Fruit fly (Drosophila melanogaster) whole organism, adult: ENCODE measurements around the gene CG15717.

Experiments used
- CG11617 ChIP-seq: fragments of 200-800 bp; sonication (Bioruptor generic); optimal IDR thresholded peaks from 2 replicates; lab custom pipeline; 2017; ENCODE audit warnings: mild to moderate bottlenecking, missing biosample characterization, missing genetic modification reagents, missing genetic modification characterization
- CG12768 ChIP-seq: fragments of 200-800 bp; sonication (Bioruptor generic); optimal IDR thresholded peaks from 2 replicates; lab custom pipeline; 2017; ENCODE audit warnings: missing biosample characterization, missing genetic modification characterization, mild to moderate bottlenecking, moderate library complexity, missing genetic modification reagents
- CG14711 ChIP-seq: fragments of 200-800 bp; sonication (Bioruptor generic); optimal IDR thresholded peaks from 2 replicates; lab custom pipeline; 2018; ENCODE audit warnings: missing biosample characterization, mild to moderate bottlenecking, missing genetic modification characterization, moderate library complexity
- CG1620 ChIP-seq: fragments of 200-800 bp; sonication (Bioruptor generic); optimal IDR thresholded peaks from 2 replicates; lab custom pipeline; 2016; ENCODE audit warnings: missing biosample characterization, missing genetic modification characterization
- CG33017 ChIP-seq: fragments of 200-800 bp; sonication (Bioruptor generic); optimal IDR thresholded peaks from 2 replicates; lab custom pipeline; 2018; ENCODE audit warnings: missing biosample characterization, mild to moderate bottlenecking, missing genetic modification characterization, moderate library complexity
- CG5204 ChIP-seq: fragments of 200-800 bp; sonication (Bioruptor generic); optimal IDR thresholded peaks from 2 replicates; lab custom pipeline; 2016; ENCODE audit warnings: missing biosample characterization, missing genetic modification characterization
- CG7045 ChIP-seq: fragments of 200-800 bp; sonication (Bioruptor generic); optimal IDR thresholded peaks from 2 replicates; lab custom pipeline; 2017; ENCODE audit warnings: missing biosample characterization, mild to moderate bottlenecking, missing genetic modification characterization
- CG7101 ChIP-seq: fragments of 200-800 bp; sonication (Bioruptor generic); optimal IDR thresholded peaks from 2 replicates; lab custom pipeline; 2018; ENCODE audit warnings: missing biosample characterization, mild to moderate bottlenecking, missing genetic modification characterization, moderate library complexity
- Clk ChIP-seq: fragments of 200-800 bp; sonication (Bioruptor generic); optimal IDR thresholded peaks from 2 replicates; lab custom pipeline; 2017; ENCODE audit warnings: missing biosample characterization, missing genetic modification characterization
- Crg-1 ChIP-seq: fragments of 200-800 bp; sonication (Bioruptor generic); optimal IDR thresholded peaks from 2 replicates; lab custom pipeline; 2016; ENCODE audit warnings: missing biosample characterization, missing genetic modification characterization
- Hr96 ChIP-seq: fragments of 200-800 bp; sonication (Bioruptor generic); optimal IDR thresholded peaks from 2 replicates; lab custom pipeline; 2016; ENCODE audit warnings: missing biosample characterization, missing genetic modification characterization
- Mnt ChIP-seq: fragments of 200-800 bp; sonication (Bioruptor generic); optimal IDR thresholded peaks from 2 replicates; lab custom pipeline; 2016; ENCODE audit warnings: missing biosample characterization, mild to moderate bottlenecking, missing genetic modification characterization
- bab1 ChIP-seq: fragments of 200-800 bp; sonication (Bioruptor generic); optimal IDR thresholded peaks from 3 replicates; lab custom pipeline; 2019; ENCODE audit warnings: missing biosample characterization, mild to moderate bottlenecking, missing genetic modification characterization, moderate library complexity
- cic ChIP-seq: fragments of 200-800 bp; sonication (Bioruptor generic); optimal IDR thresholded peaks from 2 replicates; lab custom pipeline; 2017; ENCODE audit warnings: missing biosample characterization, mild to moderate bottlenecking, missing genetic modification characterization, moderate library complexity
- cnc ChIP-seq, 2 experiments: fragments of >200 bp; optimal IDR thresholded peaks; 2 replicates each; lab custom pipeline; 2017
- kay ChIP-seq: fragments of 200-800 bp; sonication (Bioruptor generic); peaks from one replicate; lab custom pipeline; 2016; ENCODE audit warnings: missing biosample characterization, missing genetic modification characterization, borderline replicate concordance
- ovo ChIP-seq: fragments of 200-800 bp; sonication (Bioruptor generic); optimal IDR thresholded peaks from 2 replicates; lab custom pipeline; 2016; ENCODE audit warnings: missing biosample characterization, missing genetic modification characterization
- pad ChIP-seq: fragments of 200-800 bp; sonication (Bioruptor generic); optimal IDR thresholded peaks from 3 replicates; lab custom pipeline; 2017; ENCODE audit warnings: missing biosample characterization, missing genetic modification characterization, mild to moderate bottlenecking, moderate library complexity, missing genetic modification reagents
- tj ChIP-seq: fragments of 200-800 bp; sonication (Bioruptor generic); optimal IDR thresholded peaks from 3 replicates; lab custom pipeline; 2017; ENCODE audit warnings: missing biosample characterization, mild to moderate bottlenecking, missing genetic modification characterization, moderate library complexity
- toe ChIP-seq: fragments of 200-800 bp; sonication (Bioruptor generic); optimal IDR thresholded peaks from 2 replicates; lab custom pipeline; 2016; ENCODE audit warnings: missing biosample characterization, missing genetic modification characterization

CG15717 gene

DNA sequence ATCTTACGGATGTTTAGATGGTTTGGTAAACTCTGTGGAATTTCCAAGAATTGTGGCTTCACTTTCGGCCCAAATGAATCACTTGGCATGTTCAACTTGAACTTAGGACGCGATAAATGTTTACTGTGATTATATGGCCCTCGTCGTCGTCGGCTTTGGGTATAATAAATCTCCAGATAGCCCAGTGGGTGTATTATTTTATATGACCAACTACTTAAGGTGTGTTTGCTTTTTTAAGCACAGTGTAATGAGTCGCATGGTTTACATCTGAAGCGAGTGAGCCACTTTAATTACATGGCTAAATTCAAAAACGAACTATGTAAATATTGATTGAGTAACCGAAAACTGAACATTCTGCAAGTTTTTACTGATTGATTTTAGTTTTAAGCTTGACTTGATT is 23.5 kb upstream of the CG15717 start:
- TF ChIP-seq ovo (GFP tag; lab: Kevin White, UChicago) (no peak), cic (no peak), kay (peak; percentile 65), CG14711 (tag; lab: Kevin White, UChicago) (peak; percentile 31), CG7101 (peak; percentile 60), CG11617 (GFP tag; lab: Kevin White, UChicago) (no peak), Clk (GFP tag; lab: Kevin White, UChicago) (no peak), pad (GFP tag; lab: Kevin White, UChicago) (peak; percentile 21), Mnt (GFP tag; lab: Kevin White, UChicago) (peak; percentile 13), Hr96 (GFP tag; lab: Kevin White, UChicago) (no peak), CG7045 (GFP tag; lab: Kevin White, UChicago) (peak; percentile 47), cnc (optimal IDR thresholded peaks at IDR 0.05; lab: Kevin White, UChicago) (no peak), toe (GFP tag; lab: Kevin White, UChicago) (no peak), CG33017 (tag; lab: Kevin White, UChicago) (peak; percentile 19), tj (GFP tag; lab: Kevin White, UChicago) (peak; percentile 9), Crg-1 (no peak), CG12768 (peak; percentile 22)

DNA sequence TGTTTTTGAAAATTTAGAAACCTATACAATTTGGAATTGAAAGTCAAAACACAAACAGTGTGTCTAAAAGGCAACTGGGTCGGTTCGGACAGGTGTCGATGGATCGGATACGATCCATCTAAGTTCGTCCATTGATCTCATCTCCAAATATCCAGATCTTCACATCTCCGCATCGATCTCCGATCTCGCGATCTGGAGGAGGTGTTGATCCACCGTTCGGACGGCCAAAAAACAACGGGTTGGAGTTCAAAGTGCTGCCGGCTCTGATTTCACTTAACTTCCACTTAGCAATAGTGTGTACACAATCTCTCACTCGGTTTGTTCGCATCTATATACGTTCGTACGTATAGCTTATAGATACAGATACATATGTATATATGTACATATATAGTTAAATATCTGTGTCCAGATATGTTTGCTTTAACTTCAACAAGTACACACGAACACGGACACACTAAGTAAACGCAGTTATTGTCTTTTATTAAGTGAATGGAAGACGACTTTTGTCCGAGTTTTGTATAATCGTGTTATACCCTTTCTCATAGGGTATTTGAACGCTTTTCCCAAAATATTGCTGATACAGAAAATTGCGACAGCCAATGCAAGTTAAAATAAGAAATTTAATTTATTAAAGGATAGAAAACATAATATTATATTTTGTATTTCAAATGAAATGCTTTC is 20.5 kb upstream of the CG15717 start, which contains the start of gene Fer3HCH:
Gene Fer3HCH (minus strand): TSS at position 51 of the 681 bp plus-strand sequence.
- TF ChIP-seq CG14711 (tag; lab: Kevin White, UChicago) (peak; percentile 8), Crg-1 (peak; percentile 11), Mnt (GFP tag; lab: Kevin White, UChicago) (no peak), CG7101 (peak; percentile 39)

dm6 chrX:13109583-13110126 is 19.1 kb upstream of the CG15717 start:
- no peak for TF ChIP-seq CG11617 (GFP tag; lab: Kevin White, UChicago)
- TF ChIP-seq CG14711 (tag; lab: Kevin White, UChicago), result peak; percentile 67
- no peak for TF ChIP-seq CG12768
- TF ChIP-seq tj (GFP tag; lab: Kevin White, UChicago), result peak; percentile 91
- TF ChIP-seq CG7101, result peak; percentile 36
- TF ChIP-seq bab1 (GFP tag; lab: Kevin White, UChicago), result peak; percentile 90
- TF ChIP-seq CG7045 (GFP tag; lab: Kevin White, UChicago), result no peak
- no peak for TF ChIP-seq cnc (optimal IDR thresholded peaks at IDR 0.05; lab: Kevin White, UChicago)

DNA sequence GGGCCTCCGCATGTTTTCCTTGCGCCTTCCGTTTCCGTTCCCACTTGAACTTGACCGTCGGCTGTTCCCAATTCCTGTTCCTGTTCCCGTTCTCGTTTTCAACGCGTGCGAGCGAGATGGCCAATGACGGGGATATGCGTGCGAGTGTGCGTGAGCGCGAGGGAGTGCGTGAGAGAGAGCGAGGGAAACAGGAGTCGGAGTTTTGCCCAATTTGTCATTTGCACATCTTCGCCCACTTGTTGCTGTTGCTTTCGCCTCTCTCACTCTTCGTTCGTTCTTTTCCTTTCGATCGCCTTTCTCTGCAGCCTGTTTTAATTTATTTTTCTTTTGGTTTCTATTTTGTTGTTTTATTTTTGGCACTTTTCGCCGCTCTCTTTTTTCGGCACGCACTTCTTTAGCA is 16.9 kb upstream of the CG15717 start:
- TF ChIP-seq CG1620 (GFP tag; lab: Kevin White, UChicago) (no peak), pad (GFP tag; lab: Kevin White, UChicago) (peak; percentile 18), CG7045 (GFP tag; lab: Kevin White, UChicago) (no peak), toe (GFP tag; lab: Kevin White, UChicago) (no peak), kay (no peak), CG5204 (GFP tag; lab: Kevin White, UChicago) (no peak), tj (GFP tag; lab: Kevin White, UChicago) (no peak)

dm6 chrX:13112238-13112829 is 16.4 kb upstream of the CG15717 start, which contains the start of gene Chpf:
Gene Chpf (minus strand): TSS chrX:13112462.
- TF ChIP-seq Mnt (GFP tag; lab: Kevin White, UChicago), result peak; percentile 34
- peak; percentile 48 for TF ChIP-seq Hr96 (GFP tag; lab: Kevin White, UChicago)
- no peak for TF ChIP-seq CG7045 (GFP tag; lab: Kevin White, UChicago)
- no peak for TF ChIP-seq CG1620 (GFP tag; lab: Kevin White, UChicago)
- TF ChIP-seq pad (GFP tag; lab: Kevin White, UChicago), result no peak

DNA sequence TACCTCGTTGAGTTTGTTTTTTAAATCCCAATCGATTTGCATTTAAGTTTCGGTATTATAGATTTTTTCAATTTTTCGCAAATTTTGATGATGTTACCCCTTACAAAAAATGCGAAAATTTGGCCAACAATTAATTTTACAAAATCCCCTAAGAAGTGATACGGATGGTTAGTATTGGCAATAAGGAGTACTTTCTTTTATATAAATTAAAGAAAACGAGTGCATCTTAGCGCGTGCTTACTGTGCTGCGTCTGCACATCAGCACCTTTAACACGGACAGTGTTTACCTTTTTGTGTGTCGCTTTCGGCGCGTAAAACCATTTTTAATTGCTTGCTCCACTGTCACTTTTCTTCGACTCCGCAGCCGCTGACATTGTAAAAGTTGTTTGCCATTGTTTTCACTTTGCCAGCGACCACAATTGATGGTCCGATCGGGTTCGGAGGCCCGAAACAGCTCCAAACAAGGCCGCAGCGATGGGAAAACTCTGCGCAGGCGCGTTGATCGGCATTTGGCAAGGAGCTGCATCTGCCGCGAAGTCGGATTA is 14.8 kb upstream of the CG15717 start:
- TF ChIP-seq Mnt (GFP tag; lab: Kevin White, UChicago) (no peak), Clk (GFP tag; lab: Kevin White, UChicago) (no peak), ovo (GFP tag; lab: Kevin White, UChicago) (no peak), CG1620 (GFP tag; lab: Kevin White, UChicago) (no peak), CG11617 (GFP tag; lab: Kevin White, UChicago) (no peak), CG14711 (tag; lab: Kevin White, UChicago) (no peak), cic (no peak), Hr96 (GFP tag; lab: Kevin White, UChicago) (no peak), CG7101 (no peak)
